Fruit fly (Drosophila melanogaster): ENCODE measurements around the gene Hsc20.

- TF ChIP-seq Crg-1 (GFP tag; optimal IDR thresholded peaks at IDR 0.05) (no peak), CG33017 (tag; optimal IDR thresholded peaks at IDR 0.05) (no peak), kay (GFP tag; ENCODE audit: borderline replicate concordance) (no peak), Clk (GFP tag; optimal IDR thresholded peaks at IDR 0.05) (no peak), CG11617 (GFP tag; optimal IDR thresholded peaks at IDR 0.05) (no peak), cic (GFP tag; optimal IDR thresholded peaks at IDR 0.05) (no peak), cnc (optimal IDR thresholded peaks at IDR 0.05) (no peak), Mnt (GFP tag; optimal IDR thresholded peaks at IDR 0.05) (no peak), CG5204 (GFP tag; optimal IDR thresholded peaks at IDR 0.05) (no peak)
Measured at dm6 chr3L:16268106-16268733, 35.3 kb downstream of the Hsc20 start, which contains the start of gene CG4950.
